1 fruit fly cellular context compared by ENCODE assay signal in genomic region chr3R:21739750-21740319, dm6.
TF ChIP-seq lines count a peak whose summit lies in the region.

TSS of gene CG5849 (plus strand) at chr3R:21740105.

TF ChIP-seq in whole organism, embryonic, 481 proteins besides CTCF, POLR2A, EP300 and RAD21 (continued from another document):
- TF ChIP-seq CG17612 (GFP tag; IDR thresholded peaks at IDR 0.05; lab: Robert Waterston, UW), result 0 out of 2 replicates have a peak, but pooled peaks have one; percentile 24
- peak; percentile 83 for TF ChIP-seq lab (GFP tag; optimal IDR thresholded peaks at IDR 0.05; lab: Kevin White, UChicago)
- peak; percentile 43 for TF ChIP-seq Ets65A (GFP tag; lab: Kevin White, UChicago)
